Worm (Caenorhabditis elegans) whole organism, L1 larva: ENCODE data around the gene str-182.
A peak's percentile ranks its signal among the peaks of the same experiment; 100 is the strongest.

ENCODE experiments used
- C16A3.4 ChIP-seq: fragments of 150-350 bp; optimal IDR thresholded peaks from 2 replicates; lab custom pipeline; 2014; ENCODE audit warnings: missing biosample characterization, missing genetic modification characterization
- ceh-63 ChIP-seq: fragments of 200-800 bp; sonication (Bioruptor generic); optimal IDR thresholded peaks from 2 replicates; lab custom pipeline; 2018; ENCODE audit warnings: mild to moderate bottlenecking, missing genetic modification characterization, missing compliant biosample characterization
- ceh-8 ChIP-seq: fragments of 200-800 bp; sonication (Bioruptor generic); optimal IDR thresholded peaks from 2 replicates; lab custom pipeline; 2018; ENCODE audit warnings: mild to moderate bottlenecking, missing genetic modification characterization, moderate library complexity, missing compliant biosample characterization
- ceh-82 ChIP-seq, 3 experiments: fragments of 150-350 bp in 1 of 3; sonication (generic microtip) in 2 of 3; optimal IDR thresholded peaks; 2 replicates each; lab custom pipeline; 2014 to 2017; ENCODE audit warnings: missing biosample characterization in 3 of 3, missing genetic modification characterization in 3 of 3
- ceh-88 ChIP-seq: fragments of 200-800 bp; sonication (Bioruptor generic); IDR thresholded peaks from 2 replicates; pipeline ENCODE4 v1.3.6; 2022; ENCODE audit warnings: missing genetic modification characterization, missing compliant biosample characterization
- ceh-90 ChIP-seq: sonication (generic microtip); optimal IDR thresholded peaks from 2 replicates; lab custom pipeline; 2016; ENCODE audit warnings: missing genetic modification characterization, missing compliant biosample characterization
- dpl-1 ChIP-seq, 3 experiments: fragments of 150-350 bp in 2 of 3; sonication (generic microtip) in 1 of 3; optimal IDR thresholded peaks; 2 replicates each; lab custom pipeline; 2014 to 2017; ENCODE audit warnings: missing biosample characterization in 3 of 3, missing genetic modification characterization in 3 of 3, missing genetic modification reagents in 3 of 3
- efl-1 ChIP-seq, 4 experiments: fragments of 150-350 bp; optimal IDR thresholded peaks in 3 of 4; peaks in 1 of 4; 1 replicate in 1 of 4; 2 replicates in 3 of 4; lab custom pipeline; 2014; ENCODE audit warnings: missing biosample characterization in 2 of 4, missing genetic modification characterization in 2 of 4, missing genetic modification reagents in 2 of 4
- efl-3 ChIP-seq: fragments of 200-800 bp; sonication (Bioruptor generic); optimal IDR thresholded peaks from 2 replicates; lab custom pipeline; 2018; ENCODE audit warnings: mild to moderate bottlenecking, missing genetic modification characterization, missing compliant biosample characterization
- egl-13 ChIP-seq: sonication (generic microtip); optimal IDR thresholded peaks from 2 replicates; lab custom pipeline; 2016; ENCODE audit warnings: missing genotype, missing genetic modification reagents, missing genetic modification characterization, missing compliant biosample characterization
- elt-2 ChIP-seq: sonication (generic microtip); optimal IDR thresholded peaks from 2 replicates; lab custom pipeline; 2016; ENCODE audit warnings: missing genetic modification characterization, mild to moderate bottlenecking, inconsistent platforms, missing compliant biosample characterization, missing genetic modification reagents
- elt-3 ChIP-seq, 6 experiments: fragments of 150-350 bp in 1 of 6; sonication (generic microtip); optimal IDR thresholded peaks; 2 replicates each; lab custom pipeline; 2017 to 2018; ENCODE audit warnings: missing biosample characterization in 6 of 6, missing genetic modification characterization in 6 of 6, inconsistent platforms in 1 of 6
- fkh-10 ChIP-seq: sonication (generic microtip); optimal IDR thresholded peaks from 2 replicates; lab custom pipeline; 2017; ENCODE audit warnings: missing biosample characterization, missing genetic modification reagents, missing genetic modification characterization
- fkh-8 ChIP-seq: sonication (generic microtip); optimal IDR thresholded peaks from 2 replicates; lab custom pipeline; 2016; ENCODE audit warnings: mild to moderate bottlenecking, missing genetic modification characterization, missing compliant biosample characterization
- fos-1 ChIP-seq: fragments of 150-350 bp; optimal IDR thresholded peaks from 2 replicates; lab custom pipeline; 2014; ENCODE audit warnings: missing biosample characterization, missing genetic modification characterization
- hpl-2 ChIP-seq: fragments of 150-350 bp; optimal IDR thresholded peaks from 2 replicates; lab custom pipeline; 2014; ENCODE audit warnings: missing biosample characterization, missing genetic modification reagents, missing genetic modification characterization
- irx-1 ChIP-seq: sonication (generic microtip); optimal IDR thresholded peaks from 2 replicates; lab custom pipeline; 2016; ENCODE audit warnings: missing genetic modification characterization, missing compliant biosample characterization
- jun-1 ChIP-seq: fragments of 150-350 bp; optimal IDR thresholded peaks from 2 replicates; lab custom pipeline; 2014; ENCODE audit warnings: missing biosample characterization, missing genetic modification reagents, missing genetic modification characterization
- lin-14 ChIP-seq: fragments of 200-800 bp; sonication (Bioruptor generic); optimal IDR thresholded peaks from 2 replicates; lab custom pipeline; 2018; ENCODE audit warnings: mild to moderate bottlenecking, missing genetic modification characterization, moderate library complexity, missing compliant biosample characterization
- lin-35 ChIP-seq, 2 experiments: fragments of 150-350 bp; optimal IDR thresholded peaks; 2 replicates each; lab custom pipeline; 2014; ENCODE audit warnings: missing biosample characterization in 2 of 2, missing genetic modification characterization in 2 of 2, missing genetic modification reagents in 2 of 2
- lir-3 ChIP-seq: sonication (generic microtip); optimal IDR thresholded peaks from 2 replicates; lab custom pipeline; 2016; ENCODE audit warnings: mild to moderate bottlenecking, missing genetic modification characterization, moderate library complexity, missing compliant biosample characterization; ENCODE audit not compliant: poor library complexity
- lsy-2 ChIP-seq, 2 experiments: fragments of 150-350 bp; optimal IDR thresholded peaks; 2 replicates each; lab custom pipeline; 2014; ENCODE audit warnings: missing biosample characterization in 2 of 2, missing genetic modification characterization in 2 of 2
- mab-9 ChIP-seq: fragments of 200-800 bp; sonication (Bioruptor generic); IDR thresholded peaks from 2 replicates; pipeline ENCODE4 v1.3.6; 2022; ENCODE audit warnings: missing genetic modification reagents, missing genetic modification characterization, missing compliant biosample characterization
- mdl-1 ChIP-seq, 2 experiments: fragments of 150-350 bp; optimal IDR thresholded peaks; 2 replicates each; lab custom pipeline; 2014 to 2017; ENCODE audit warnings: missing biosample characterization in 2 of 2, missing genetic modification characterization in 2 of 2, inconsistent platforms in 1 of 2
- mef-2 ChIP-seq: fragments of 150-350 bp; optimal IDR thresholded peaks from 2 replicates; lab custom pipeline; 2014; ENCODE audit warnings: missing biosample characterization, missing genetic modification characterization
- mep-1 ChIP-seq: fragments of 150-350 bp; optimal IDR thresholded peaks from 2 replicates; lab custom pipeline; 2014; ENCODE audit warnings: missing biosample characterization, missing genetic modification characterization
- nhr-20 ChIP-seq: sonication (generic microtip); optimal IDR thresholded peaks from 2 replicates; lab custom pipeline; 2016; ENCODE audit warnings: mild to moderate bottlenecking, missing genetic modification characterization, missing compliant biosample characterization
- nhr-237 ChIP-seq: fragments of 150-350 bp; optimal IDR thresholded peaks from 2 replicates; lab custom pipeline; 2014; ENCODE audit warnings: missing biosample characterization, missing genetic modification characterization
- nhr-47 ChIP-seq: sonication (generic microtip); optimal IDR thresholded peaks from 2 replicates; lab custom pipeline; 2016; ENCODE audit warnings: mild to moderate bottlenecking, missing genetic modification characterization, moderate library complexity, missing compliant biosample characterization
- nhr-71 ChIP-seq: sonication (generic microtip); optimal IDR thresholded peaks from 2 replicates; lab custom pipeline; 2016; ENCODE audit warnings: mild to moderate bottlenecking, missing genetic modification characterization, moderate library complexity, missing compliant biosample characterization
- nhr-76 ChIP-seq: sonication (generic microtip); optimal IDR thresholded peaks from 2 replicates; lab custom pipeline; 2017; ENCODE audit warnings: missing biosample characterization, missing genetic modification characterization
- nhr-85 ChIP-seq: sonication (generic microtip); peaks from one replicate; lab custom pipeline; 2016; ENCODE audit warnings: missing genetic modification characterization, inconsistent platforms, missing compliant biosample characterization
- nhr-90 ChIP-seq: sonication (generic microtip); optimal IDR thresholded peaks from 2 replicates; lab custom pipeline; 2016; ENCODE audit warnings: mild to moderate bottlenecking, missing genetic modification characterization, missing compliant biosample characterization; ENCODE audit not compliant: poor library complexity
- pag-3 ChIP-seq: sonication (generic microtip); optimal IDR thresholded peaks from 2 replicates; lab custom pipeline; 2017; ENCODE audit warnings: missing genetic modification characterization, mild to moderate bottlenecking, missing compliant biosample characterization, antibody characterized with exemption, borderline replicate concordance; ENCODE audit not compliant: insufficient read depth
- pax-3 ChIP-seq: fragments of 200-800 bp; sonication (Bioruptor generic); optimal IDR thresholded peaks from 2 replicates; lab custom pipeline; 2018; ENCODE audit warnings: mild to moderate bottlenecking, missing genetic modification characterization, moderate library complexity, missing compliant biosample characterization
- pqm-1 ChIP-seq: sonication (generic microtip); optimal IDR thresholded peaks from 3 replicates; lab custom pipeline; 2017; ENCODE audit warnings: missing biosample characterization, missing genetic modification characterization
- skn-1 ChIP-seq: fragments of 150-350 bp; optimal IDR thresholded peaks from 2 replicates; lab custom pipeline; 2014; ENCODE audit warnings: missing biosample characterization, missing genetic modification characterization
- snpc-4 ChIP-seq: fragments of 150-350 bp; optimal IDR thresholded peaks from 2 replicates; lab custom pipeline; 2014; ENCODE audit warnings: missing biosample characterization, missing genetic modification characterization
- snu-23 ChIP-seq: sonication (generic microtip); optimal IDR thresholded peaks from 2 replicates; lab custom pipeline; 2016; ENCODE audit warnings: missing genetic modification characterization, missing compliant biosample characterization
- sox-4 ChIP-seq: sonication (generic microtip); optimal IDR thresholded peaks from 2 replicates; lab custom pipeline; 2016; ENCODE audit warnings: missing genetic modification characterization, missing compliant biosample characterization
- sptf-1 ChIP-seq: fragments of 150-350 bp; optimal IDR thresholded peaks from 2 replicates; lab custom pipeline; 2014; ENCODE audit warnings: missing biosample characterization, missing genetic modification characterization
- sup-37 ChIP-seq: fragments of 200-800 bp; sonication (Bioruptor generic); optimal IDR thresholded peaks from 2 replicates; lab custom pipeline; 2018; ENCODE audit warnings: mild to moderate bottlenecking, missing genetic modification characterization, missing compliant biosample characterization
- swsn-7 ChIP-seq: sonication (generic microtip); optimal IDR thresholded peaks from 2 replicates; lab custom pipeline; 2016; ENCODE audit warnings: missing genetic modification characterization, missing compliant biosample characterization
- tbx-2 ChIP-seq: sonication (generic microtip); optimal IDR thresholded peaks from 2 replicates; lab custom pipeline; 2016; ENCODE audit warnings: missing genetic modification characterization, missing compliant biosample characterization
- unc-130 ChIP-seq: fragments of 150-350 bp; optimal IDR thresholded peaks from 2 replicates; lab custom pipeline; 2017; ENCODE audit warnings: missing biosample characterization, missing genetic modification characterization, inconsistent platforms
- unc-30 ChIP-seq: sonication (generic microtip); optimal IDR thresholded peaks from 2 replicates; lab custom pipeline; 2017; ENCODE audit warnings: missing biosample characterization, missing genetic modification characterization
- unc-86 ChIP-seq: sonication (generic microtip); optimal IDR thresholded peaks from 2 replicates; lab custom pipeline; 2016; ENCODE audit warnings: missing genetic modification characterization, missing compliant biosample characterization
- xbp-1 ChIP-seq: sonication (generic microtip); optimal IDR thresholded peaks from 2 replicates; lab custom pipeline; 2016; ENCODE audit warnings: missing genetic modification characterization, missing compliant biosample characterization
- zag-1 ChIP-seq: fragments of 150-350 bp; optimal IDR thresholded peaks from 2 replicates; lab custom pipeline; 2014; ENCODE audit warnings: missing biosample characterization, missing genetic modification characterization
- ztf-11 ChIP-seq, 2 experiments: sonication (generic microtip); optimal IDR thresholded peaks; 2 replicates each; lab custom pipeline; 2016 to 2017; ENCODE audit warnings: missing genetic modification characterization in 2 of 2, missing biosample characterization in 1 of 2, missing compliant biosample characterization in 1 of 2
- ztf-4 ChIP-seq: fragments of 150-350 bp; optimal IDR thresholded peaks from 2 replicates; lab custom pipeline; 2014; ENCODE audit warnings: missing biosample characterization, missing genetic modification characterization

Gene str-182

DNA sequence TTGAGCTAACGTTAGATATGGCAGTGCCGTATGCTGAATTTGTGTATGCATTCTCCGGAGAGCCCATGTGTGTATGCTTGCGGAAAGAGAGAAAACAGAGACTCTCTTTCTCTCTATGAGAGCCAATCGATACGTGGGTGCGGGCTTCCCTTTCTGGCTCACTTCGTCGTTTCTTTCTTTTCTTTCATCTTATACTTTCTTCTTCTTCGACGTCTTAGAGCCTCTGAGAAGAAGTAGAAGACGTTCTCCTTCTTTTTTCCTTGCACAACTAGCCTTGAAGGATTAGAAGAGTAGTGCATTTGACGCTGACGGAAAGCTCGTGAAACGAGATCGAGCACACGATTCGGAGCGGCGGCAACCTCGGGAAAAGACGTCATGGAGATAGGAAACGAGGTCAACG is 40.6 kb upstream of the str-182 start:
- TF ChIP-seq irx-1 = peak; percentile 32
- TF ChIP-seq unc-86 (tag; lab: Kevin White, UChicago) = peak; percentile 46
- no peak for TF ChIP-seq ztf-11 (tag; optimal IDR thresholded peaks at IDR 0.05; lab: Kevin White, UChicago)
- TF ChIP-seq snpc-4 (tag; lab: Kevin White, UChicago) = no peak
- no peak for TF ChIP-seq unc-30 (tag; lab: Kevin White, UChicago)
- peak; percentile 53 for TF ChIP-seq zag-1 (tag; lab: Kevin White, UChicago)
- TF ChIP-seq snu-23 (GFP tag; lab: Kevin White, UChicago) = peak; percentile 29
- TF ChIP-seq tbx-2 (tag; lab: Kevin White, UChicago) = peak; percentile 59
- TF ChIP-seq dpl-1 (GFP tag; optimal IDR thresholded peaks at IDR 0.05; lab: Kevin White, UChicago) = peak in 1 of 3 experiments; percentile 0
- TF ChIP-seq egl-13 = peak; percentile 45
- TF ChIP-seq fkh-8 = peak; percentile 79
- TF ChIP-seq lin-14 (GFP tag; lab: Kevin White, UChicago) = peak; percentile 86
- TF ChIP-seq mab-9 (GFP tag; lab: Robert Waterston, UW) = 0 out of 2 replicates have a peak, but pooled peaks have one; percentile 44
- TF ChIP-seq nhr-237 (tag; lab: Kevin White, UChicago) = no peak
- TF ChIP-seq efl-3 (GFP tag; lab: Kevin White, UChicago) = no peak
- peak; percentile 33 for TF ChIP-seq jun-1 (tag; lab: Kevin White, UChicago)
- TF ChIP-seq elt-3 (tag; optimal IDR thresholded peaks at IDR 0.05; lab: Kevin White, UChicago) = no peak
- no peak for TF ChIP-seq ceh-8
- no peak for TF ChIP-seq ceh-90
- TF ChIP-seq ceh-82 (tag; optimal IDR thresholded peaks at IDR 0.05; lab: Kevin White, UChicago) = peak; percentile 29 to 73 (median 46)
- TF ChIP-seq lin-35 (GFP tag; optimal IDR thresholded peaks at IDR 0.05; lab: Kevin White, UChicago) = peak in 1 of 2 experiments; percentile 42
- TF ChIP-seq fkh-10 = peak; percentile 80
- TF ChIP-seq mef-2 (tag; lab: Kevin White, UChicago) = no peak
- no peak for TF ChIP-seq pqm-1 (tag; lab: Kevin White, UChicago)
- TF ChIP-seq nhr-71 (tag; lab: Kevin White, UChicago) = peak; percentile 56
- no peak for TF ChIP-seq nhr-20 (tag; lab: Kevin White, UChicago)
- peak; percentile 8 for TF ChIP-seq xbp-1 (tag; lab: Kevin White, UChicago)
- no peak for TF ChIP-seq hpl-2 (GFP tag; lab: Kevin White, UChicago)
- no peak for TF ChIP-seq lir-3 (tag; lab: Kevin White, UChicago)
- TF ChIP-seq lsy-2 (tag; optimal IDR thresholded peaks at IDR 0.05; lab: Kevin White, UChicago) = peak; percentile 6 to 57
- TF ChIP-seq nhr-90 (tag; lab: Kevin White, UChicago) = no peak
- peak; percentile 56 for TF ChIP-seq nhr-47 (tag; lab: Kevin White, UChicago)
- TF ChIP-seq skn-1 (tag; lab: Kevin White, UChicago) = peak; percentile 44
- peak; percentile 15 for TF ChIP-seq mep-1
- no peak for TF ChIP-seq ceh-63 (GFP tag; lab: Kevin White, UChicago)
- no peak for TF ChIP-seq unc-130 (tag; lab: Kevin White, UChicago)
- no peak for TF ChIP-seq C16A3.4 (tag; lab: Kevin White, UChicago)
- no peak for TF ChIP-seq elt-2 (tag; lab: Kevin White, UChicago)
- no peak for TF ChIP-seq sup-37 (GFP tag; lab: Kevin White, UChicago)
- TF ChIP-seq swsn-7 (tag; lab: Kevin White, UChicago) = peak; percentile 60
- TF ChIP-seq pag-3 = no peak
- TF ChIP-seq sox-4 (tag; lab: Kevin White, UChicago) = no peak
- no peak for TF ChIP-seq sptf-1 (tag; lab: Kevin White, UChicago)
- peak; percentile 1 for TF ChIP-seq ztf-4 (tag; lab: Kevin White, UChicago)
- TF ChIP-seq mdl-1 (tag; optimal IDR thresholded peaks at IDR 0.05; lab: Kevin White, UChicago) = no peak
- no peak for TF ChIP-seq nhr-76 (tag; lab: Kevin White, UChicago)
- TF ChIP-seq fos-1 = no peak
- TF ChIP-seq pax-3 (tag; lab: Kevin White, UChicago) = peak; percentile 21
- TF ChIP-seq efl-1 (optimal IDR thresholded peaks at IDR 0.05; lab: Kevin White, UChicago) = peak; percentile 35 to 41
- no peak for TF ChIP-seq efl-1 (GFP tag; optimal IDR thresholded peaks at IDR 0.05 in 1 of 2; lab: Kevin White, UChicago)
- TF ChIP-seq ceh-88 (GFP tag; lab: Robert Waterston, UW) = no peak
- TF ChIP-seq nhr-85 (tag; lab: Kevin White, UChicago) = no peak
